Fruit fly (Drosophila melanogaster): ENCODE results near the gene yl.

DNA sequence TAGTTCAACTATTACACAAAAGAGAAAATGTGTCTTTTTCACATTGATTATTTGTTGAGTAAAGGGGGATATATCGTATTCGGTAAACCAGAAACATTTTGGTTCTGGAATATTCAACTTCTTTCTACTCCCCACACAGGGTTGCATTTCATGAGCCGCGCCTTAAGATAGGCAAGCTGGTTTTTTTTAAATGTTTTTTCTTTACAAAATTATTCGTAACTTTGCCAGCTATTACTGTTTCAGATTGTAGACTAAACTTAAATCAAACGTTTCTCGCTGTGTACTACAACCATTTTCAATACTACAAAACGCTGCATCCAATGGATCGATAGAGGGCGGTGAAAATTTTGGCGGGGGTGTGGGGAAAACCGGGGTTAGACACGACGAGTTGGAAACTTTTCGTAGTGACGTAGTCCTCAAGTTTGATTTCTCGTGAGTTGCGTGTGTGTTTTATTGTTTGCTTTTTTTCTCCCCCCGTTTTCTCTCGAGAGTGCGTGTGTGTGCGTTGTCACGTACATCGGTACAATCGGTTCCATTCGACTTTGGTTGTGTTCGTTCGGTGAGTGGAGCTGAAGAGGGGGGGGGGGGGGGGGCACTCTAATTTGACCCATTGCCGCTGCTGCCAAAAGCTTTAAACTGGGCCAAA lies 20.6 kb downstream of the yl start:
- TF ChIP-seq N (GFP tag; optimal IDR thresholded peaks at IDR 0.05) (no peak), Jra (GFP tag; optimal IDR thresholded peaks at IDR 0.05) (no peak), ey (GFP tag; optimal IDR thresholded peaks at IDR 0.05) (no peak), CrebA (GFP tag; optimal IDR thresholded peaks at IDR 0.05; ENCODE audit: borderline replicate concordance) (no peak), br (GFP tag; optimal IDR thresholded peaks at IDR 0.05) (no peak), Rel (GFP tag; optimal IDR thresholded peaks at IDR 0.05) (no peak), Rel (tag; optimal IDR thresholded peaks at IDR 0.05) (no peak), lola (GFP tag; optimal IDR thresholded peaks at IDR 0.05) (no peak), Myc (optimal IDR thresholded peaks at IDR 0.05) (no peak), psq (GFP tag; optimal IDR thresholded peaks at IDR 0.05) (no peak), Hr83 (GFP tag; optimal IDR thresholded peaks at IDR 0.05; ENCODE audit: poor library complexity, severe bottlenecking) (no peak), jim (GFP tag; optimal IDR thresholded peaks at IDR 0.05) (no peak)

Measured in whole organism, wandering third instar larva.